Fruit fly (Drosophila melanogaster): ENCODE data around the gene CG13282.

dm6 chr2L:16842505-16842904 is 8.2 kb upstream of the CG13282 start:
- TF ChIP-seq D19B (GFP tag; optimal IDR thresholded peaks at IDR 0.05) (no peak), Fer3 (tag; optimal IDR thresholded peaks at IDR 0.05) (no peak), jigr1 (GFP tag; IDR thresholded peaks at IDR 0.05) (no peak), CG13624 (GFP tag; optimal IDR thresholded peaks at IDR 0.05) (no peak), Dad (GFP tag; optimal IDR thresholded peaks at IDR 0.05) (no peak), CG18476 (GFP tag; optimal IDR thresholded peaks at IDR 0.05) (no peak), CG4730 (GFP tag; IDR thresholded peaks at IDR 0.05) (no peak), CG7745 (tag; optimal IDR thresholded peaks at IDR 0.05) (no peak), CG10209 (GFP tag; optimal IDR thresholded peaks at IDR 0.05) (no peak), CG10565 (GFP tag; optimal IDR thresholded peaks at IDR 0.05) (no peak)
